Worm (Caenorhabditis elegans) whole organism, L4 larva: ENCODE measurements around the gene K01A2.6.

ENCODE experiments used
- ceh-28 ChIP-seq: fragments of 150-350 bp; optimal IDR thresholded peaks from 2 replicates; lab custom pipeline; 2014; ENCODE audit warnings: missing biosample characterization, missing genetic modification reagents, missing genetic modification characterization
- daf-12 ChIP-seq: fragments of 150-350 bp; optimal IDR thresholded peaks from 2 replicates; lab custom pipeline; 2014; ENCODE audit warnings: missing biosample characterization, missing genetic modification reagents, missing genetic modification characterization
- dpl-1 ChIP-seq: fragments of 150-350 bp; optimal IDR thresholded peaks from 2 replicates; lab custom pipeline; 2014; ENCODE audit warnings: missing biosample characterization, missing genetic modification reagents, missing genetic modification characterization
- lin-15B ChIP-seq: fragments of 150-350 bp; sonication (generic microtip); optimal IDR thresholded peaks from 3 replicates; lab custom pipeline; 2014; ENCODE audit warnings: missing biosample characterization, missing genetic modification characterization
- nhr-10 ChIP-seq: fragments of 150-350 bp; optimal IDR thresholded peaks from 2 replicates; lab custom pipeline; 2014; ENCODE audit warnings: missing biosample characterization, missing genetic modification characterization
- nhr-25 ChIP-seq: sonication (generic microtip); optimal IDR thresholded peaks from 2 replicates; lab custom pipeline; 2017; ENCODE audit warnings: missing genetic modification characterization, mild to moderate bottlenecking, missing compliant biosample characterization, antibody characterized with exemption, moderate library complexity, borderline replicate concordance; ENCODE audit not compliant: insufficient read depth
- nhr-6 ChIP-seq: fragments of 150-350 bp; optimal IDR thresholded peaks from 2 replicates; lab custom pipeline; 2014; ENCODE audit warnings: missing biosample characterization, missing genetic modification characterization

DNA sequence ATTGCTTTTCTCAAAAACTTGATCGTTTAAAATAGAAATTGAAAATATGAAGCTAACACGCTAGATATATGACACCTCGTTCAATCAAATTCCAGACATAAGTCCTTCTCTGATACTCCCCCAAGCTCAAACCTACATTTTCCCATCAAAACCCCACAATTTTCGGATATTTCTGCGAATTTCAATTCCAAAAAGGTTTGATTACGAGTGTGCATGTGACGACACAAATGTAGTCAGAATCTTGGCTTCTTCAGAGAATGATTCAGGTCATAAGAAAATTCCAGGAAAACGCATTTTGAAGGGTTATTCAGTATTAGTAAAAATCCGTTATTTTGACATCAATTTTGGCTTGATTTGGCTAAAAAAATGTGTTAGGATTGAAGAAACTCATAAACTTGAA, 35.0 kb downstream of the K01A2.6 start:
- no peak for TF ChIP-seq daf-12 (tag; lab: Kevin White, UChicago)
- TF ChIP-seq nhr-10 (tag; lab: Kevin White, UChicago): no peak
- no peak for TF ChIP-seq dpl-1 (GFP tag; lab: Kevin White, UChicago)
- TF ChIP-seq ceh-28 (tag; lab: Kevin White, UChicago): no peak
- no peak for TF ChIP-seq nhr-25 (tag; lab: Kevin White, UChicago)
- no peak for TF ChIP-seq lin-15B (tag; lab: Kevin White, UChicago)
- no peak for TF ChIP-seq nhr-6 (tag; lab: Kevin White, UChicago)
